Fruit fly (Drosophila melanogaster): Measurements from ENCODE around the gene CG9691.
A peak's percentile ranks its signal among the peaks of the same experiment; 100 is the strongest.

Gene CG9691

DNA sequence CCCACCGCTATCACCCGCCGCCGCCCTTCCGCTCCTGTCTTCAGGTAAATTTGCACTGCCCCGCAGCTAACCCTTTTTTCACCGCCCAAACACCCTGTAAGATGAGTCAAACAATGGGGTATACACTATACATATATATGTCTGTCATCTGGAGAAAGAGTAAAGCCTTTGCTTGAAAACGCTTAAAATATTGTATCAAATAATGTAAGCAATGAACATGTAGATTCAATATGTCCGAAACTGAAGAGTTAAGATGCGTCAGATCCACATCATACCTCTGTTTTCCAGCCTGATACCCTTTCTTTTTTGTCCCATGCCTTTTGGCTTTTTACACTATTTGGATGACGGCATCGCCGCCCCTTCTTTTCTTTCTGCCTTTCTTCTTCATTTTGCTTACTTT is 8.6 kb downstream of the CG9691 start (continued):
- TF ChIP-seq Smox (GFP tag; optimal IDR thresholded peaks at IDR 0.05) (peak; percentile 69), pdm3 (GFP tag; optimal IDR thresholded peaks at IDR 0.05) (peak; percentile 59), CG8319 (GFP tag; optimal IDR thresholded peaks at IDR 0.05) (peak; percentile 35), CG6854 (GFP tag; optimal IDR thresholded peaks at IDR 0.05) (no peak), CG3919 (GFP tag; optimal IDR thresholded peaks at IDR 0.05) (peak; percentile 58), CG32006 (GFP tag; optimal IDR thresholded peaks at IDR 0.05) (peak; percentile 37), CG6808 (GFP tag; optimal IDR thresholded peaks at IDR 0.05) (no peak), Lpt (GFP tag; optimal IDR thresholded peaks at IDR 0.05) (no peak), Eip75B (GFP tag; optimal IDR thresholded peaks at IDR 0.05) (peak; percentile 40), CG8632 (GFP tag; optimal IDR thresholded peaks at IDR 0.05) (peak; percentile 21), fd59A (GFP tag; optimal IDR thresholded peaks at IDR 0.05) (no peak), Gug (GFP tag; IDR thresholded peaks at IDR 0.05) (no peak), CG6792 (GFP tag; optimal IDR thresholded peaks at IDR 0.05) (peak; percentile 60), Sox14 (GFP tag; optimal IDR thresholded peaks at IDR 0.05) (peak; percentile 53), CG15336 (GFP tag; IDR thresholded peaks at IDR 0.05) (peak; percentile 27; the same call in 1 of the 2 replicates), CG8119 (GFP tag; IDR thresholded peaks at IDR 0.05) (0 out of 3 replicates have a peak, but pooled peaks have one; percentile 17), eg (GFP tag; IDR thresholded peaks at IDR 0.05) (0 out of 3 replicates have a peak, but pooled peaks have one; percentile 33), salr (GFP tag; optimal IDR thresholded peaks at IDR 0.05) (no peak), esn (GFP tag; optimal IDR thresholded peaks at IDR 0.05) (peak; percentile 71), CG16779 (tag; optimal IDR thresholded peaks at IDR 0.05) (no peak), acj6 (GFP tag; optimal IDR thresholded peaks at IDR 0.05) (peak; percentile 51)

- TF ChIP-seq CG6792 (GFP tag; optimal IDR thresholded peaks at IDR 0.05) (no peak), salr (GFP tag; optimal IDR thresholded peaks at IDR 0.05) (no peak), Gug (GFP tag; IDR thresholded peaks at IDR 0.05) (no peak), CG31627 (GFP tag; optimal IDR thresholded peaks at IDR 0.05) (no peak), CG8632 (GFP tag; optimal IDR thresholded peaks at IDR 0.05) (no peak), achi (GFP tag; optimal IDR thresholded peaks at IDR 0.05) (no peak), CG16779 (tag; optimal IDR thresholded peaks at IDR 0.05) (no peak), eg (GFP tag; IDR thresholded peaks at IDR 0.05) (no peak), CG34406 (GFP tag; optimal IDR thresholded peaks at IDR 0.05) (no peak), Eip78C (GFP tag) (no peak), CG10631 (GFP tag; optimal IDR thresholded peaks at IDR 0.05) (no peak), Blimp-1 (GFP tag; optimal IDR thresholded peaks at IDR 0.05) (no peak), CG11902 (GFP tag; optimal IDR thresholded peaks at IDR 0.05) (no peak), Eip75B (GFP tag; optimal IDR thresholded peaks at IDR 0.05) (no peak), spab (GFP tag; optimal IDR thresholded peaks at IDR 0.05) (no peak)
Measured at dm6 chrX:9897599-9897998, 13.4 kb downstream of the CG9691 start.

- TF ChIP-seq CG1621 (tag; optimal IDR thresholded peaks at IDR 0.05) (no peak), CG31627 (GFP tag; optimal IDR thresholded peaks at IDR 0.05) (no peak), OdsH (GFP tag; optimal IDR thresholded peaks at IDR 0.05) (peak; percentile 36), Ets96B (tag; optimal IDR thresholded peaks at IDR 0.05) (peak; percentile 54), CG7368 (GFP tag; optimal IDR thresholded peaks at IDR 0.05) (no peak), CG6792 (GFP tag; optimal IDR thresholded peaks at IDR 0.05) (peak; percentile 5), achi (GFP tag; optimal IDR thresholded peaks at IDR 0.05) (peak; percentile 53), fd85E (GFP tag; optimal IDR thresholded peaks at IDR 0.05) (no peak), Eip75B (GFP tag; optimal IDR thresholded peaks at IDR 0.05) (no peak), CG6276 (GFP tag; optimal IDR thresholded peaks at IDR 0.05) (peak; percentile 82), svp (GFP tag) (peak; percentile 11), Sox14 (GFP tag; optimal IDR thresholded peaks at IDR 0.05) (no peak), Sox15 (GFP tag; optimal IDR thresholded peaks at IDR 0.05) (no peak), CG6808 (GFP tag; optimal IDR thresholded peaks at IDR 0.05) (peak; percentile 50), eg (GFP tag; IDR thresholded peaks at IDR 0.05) (peak; percentile 42; the same call in 1 of the 3 replicates), CG6854 (GFP tag; optimal IDR thresholded peaks at IDR 0.05) (no peak), CG10631 (GFP tag; optimal IDR thresholded peaks at IDR 0.05) (peak; percentile 64), Eip78C (GFP tag) (peak; percentile 87), Lpt (GFP tag; optimal IDR thresholded peaks at IDR 0.05) (peak; percentile 20), acj6 (GFP tag; optimal IDR thresholded peaks at IDR 0.05) (peak; percentile 38), CG15336 (GFP tag; IDR thresholded peaks at IDR 0.05) (no peak; the same call in none of the 2 replicates), CG3919 (GFP tag; optimal IDR thresholded peaks at IDR 0.05) (peak; percentile 47), CG11762 (GFP tag; optimal IDR thresholded peaks at IDR 0.05; ENCODE audit: insufficient read depth) (no peak), Smox (GFP tag; optimal IDR thresholded peaks at IDR 0.05) (no peak), esn (GFP tag; optimal IDR thresholded peaks at IDR 0.05) (no peak), CG3032 (tag; optimal IDR thresholded peaks at IDR 0.05) (peak; percentile 56), CG16779 (tag; optimal IDR thresholded peaks at IDR 0.05) (peak; percentile 48), CG8632 (GFP tag; optimal IDR thresholded peaks at IDR 0.05) (peak; percentile 63), CG32006 (GFP tag; optimal IDR thresholded peaks at IDR 0.05) (peak; percentile 86), pdm3 (GFP tag; optimal IDR thresholded peaks at IDR 0.05) (no peak), vri (GFP tag; optimal IDR thresholded peaks at IDR 0.05) (no peak), ss (GFP tag; optimal IDR thresholded peaks at IDR 0.05) (peak; percentile 44 to 48), CG8319 (GFP tag; optimal IDR thresholded peaks at IDR 0.05) (no peak), CG11294 (GFP tag; IDR thresholded peaks at IDR 0.05) (no peak; the same call in 1 of the 2 replicates)
Measured at dm6 chrX:9899535-9900179, 15.4 kb downstream of the CG9691 start, which contains the start of gene CG15249. CG15249 (minus strand) TSS chrX:9899585.
